Fruit fly (Drosophila melanogaster) whole organism, pupa: Measurements from ENCODE around the gene FucTB.

Experiments
- CG14655 ChIP-seq: fragments of 200-800 bp; sonication (Bioruptor generic); optimal IDR thresholded peaks from 3 replicates; lab custom pipeline; 2017; ENCODE audit warnings: mild to moderate bottlenecking, missing biosample characterization, missing genetic modification reagents, missing genetic modification characterization
- CG4496 ChIP-seq: fragments of 200-800 bp; sonication (Bioruptor generic); IDR thresholded peaks from 3 replicates; pipeline ENCODE4 v1.3.6; 2022; ENCODE audit warnings: missing biosample characterization, missing genetic modification characterization
- D1 ChIP-seq: fragments of 200-800 bp; sonication (Bioruptor generic); optimal IDR thresholded peaks from 2 replicates; lab custom pipeline; 2018; ENCODE audit warnings: missing biosample characterization, mild to moderate bottlenecking, missing genetic modification characterization, moderate library complexity
- EcR ChIP-seq: fragments of 200-800 bp; sonication (Bioruptor generic); optimal IDR thresholded peaks from 3 replicates; lab custom pipeline; 2019; ENCODE audit warnings: missing biosample characterization, missing genetic modification characterization, mild to moderate bottlenecking, moderate library complexity, missing genetic modification reagents
- Ets98B ChIP-seq: fragments of 200-800 bp; sonication (Bioruptor generic); IDR thresholded peaks from 2 replicates; pipeline ENCODE4 v1.3.6; 2022; ENCODE audit warnings: missing biosample characterization, missing genetic modification characterization

dm6 chr2L:9397888-9398287, 33.0 kb downstream of the FucTB start, which contains the start of gene CG4438:
- no peak for TF ChIP-seq CG14655 (GFP tag; lab: Kevin White, UChicago)
- TF ChIP-seq Ets98B = no peak
- no peak for TF ChIP-seq EcR
- TF ChIP-seq CG4496 (GFP tag; lab: Robert Waterston, UW) = no peak
- TF ChIP-seq D1 (tag; lab: Kevin White, UChicago) = no peak
